Fruit fly (Drosophila melanogaster) whole organism, wandering third instar larva: ENCODE data around the gene Sema1a.

Experiments used
- Abd-B ChIP-seq: fragments of >200 bp; optimal IDR thresholded peaks from 2 replicates; lab custom pipeline; 2017; ENCODE audit warnings: missing biosample characterization, missing genetic modification characterization
- CG32264 ChIP-seq: fragments of 200-800 bp; sonication (Bioruptor generic); optimal IDR thresholded peaks from 2 replicates; lab custom pipeline; 2016; ENCODE audit warnings: missing biosample characterization, missing genetic modification characterization
- CG9705 ChIP-seq: fragments of 200-800 bp; sonication (Bioruptor generic); optimal IDR thresholded peaks from 2 replicates; lab custom pipeline; 2018; ENCODE audit warnings: missing biosample characterization, mild to moderate bottlenecking, missing genetic modification characterization
- CrebA ChIP-seq: fragments of 200-800 bp; sonication (Bioruptor generic); optimal IDR thresholded peaks from 2 replicates; lab custom pipeline; 2016; ENCODE audit warnings: missing biosample characterization, mild to moderate bottlenecking, missing genetic modification characterization, borderline replicate concordance
- Dfd ChIP-seq: fragments of >200 bp; optimal IDR thresholded peaks from 2 replicates; lab custom pipeline; 2017; ENCODE audit warnings: missing biosample characterization, missing genetic modification characterization
- Dif ChIP-seq: fragments of 200-275, 200-300 bp; sonication (Bioruptor generic); optimal IDR thresholded peaks from 2 replicates; lab custom pipeline; 2018; ENCODE audit warnings: missing biosample characterization, missing genetic modification characterization; ENCODE audit not compliant: partially characterized antibody
- GATAd ChIP-seq: sonication (Bioruptor generic); optimal IDR thresholded peaks from 2 replicates; lab custom pipeline; 2016; ENCODE audit warnings: missing biosample characterization, missing genetic modification characterization
- HLH106 ChIP-seq: fragments of 200-800 bp; optimal IDR thresholded peaks from 3 replicates; lab custom pipeline; 2019; ENCODE audit warnings: missing biosample characterization, mild to moderate bottlenecking, missing genetic modification characterization, moderate library complexity
- Hnf4 ChIP-seq: fragments of 200-800 bp; sonication (Bioruptor generic); optimal IDR thresholded peaks from 2 replicates; lab custom pipeline; 2016; ENCODE audit warnings: missing biosample characterization, mild to moderate bottlenecking, missing genetic modification characterization
- Hr78 ChIP-seq: fragments of >200 bp; optimal IDR thresholded peaks from 2 replicates; lab custom pipeline; 2017; ENCODE audit warnings: missing biosample characterization, missing genetic modification characterization
- Hr83 ChIP-seq: fragments of 200-300 bp; sonication (Bioruptor generic); optimal IDR thresholded peaks from 2 replicates; lab custom pipeline; 2016; ENCODE audit warnings: missing biosample characterization, mild to moderate bottlenecking, missing genetic modification characterization, moderate library complexity; ENCODE audit not compliant: poor library complexity, severe bottlenecking
- Jra ChIP-seq: sonication (Bioruptor generic); optimal IDR thresholded peaks from 2 replicates; lab custom pipeline; 2016; ENCODE audit warnings: missing biosample characterization, missing genetic modification characterization
- Mio ChIP-seq: sonication (Bioruptor generic); optimal IDR thresholded peaks from 2 replicates; lab custom pipeline; 2016; ENCODE audit warnings: missing biosample characterization, missing genetic modification characterization
- Myc ChIP-seq: fragments of >200 bp; optimal IDR thresholded peaks from 2 replicates; lab custom pipeline; 2017
- N ChIP-seq: fragments of >200 bp; optimal IDR thresholded peaks from 2 replicates; lab custom pipeline; 2018; ENCODE audit warnings: missing biosample characterization, missing external identifiers, missing genetic modification characterization
- OdsH ChIP-seq: fragments of 200-800 bp; sonication (Bioruptor generic); optimal IDR thresholded peaks from 2 replicates; lab custom pipeline; 2016; ENCODE audit warnings: missing biosample characterization, mild to moderate bottlenecking, missing genetic modification characterization
- Rel ChIP-seq, 2 experiments: fragments of 200-800 bp; sonication (Bioruptor generic) in 1 of 2; optimal IDR thresholded peaks; 2 replicates in 1 of 2; 3 replicates in 1 of 2; lab custom pipeline; 2016 to 2019; ENCODE audit warnings: mild to moderate bottlenecking in 2 of 2, missing biosample characterization in 2 of 2, missing genetic modification characterization in 2 of 2, moderate library complexity in 1 of 2
- Sp1 ChIP-seq: fragments of 200-800 bp; sonication (Bioruptor generic); optimal IDR thresholded peaks from 3 replicates; lab custom pipeline; 2019; ENCODE audit warnings: missing biosample characterization, mild to moderate bottlenecking, missing genetic modification characterization, moderate library complexity
- Vsx2 ChIP-seq: fragments of 200-300, 225-300 bp; sonication (Bioruptor generic); optimal IDR thresholded peaks from 2 replicates; lab custom pipeline; 2018; ENCODE audit warnings: missing biosample characterization, missing genetic modification characterization; ENCODE audit not compliant: partially characterized antibody
- br ChIP-seq: fragments of 200-800 bp; sonication (Bioruptor generic); optimal IDR thresholded peaks from 2 replicates; lab custom pipeline; 2016; ENCODE audit warnings: missing biosample characterization, missing genetic modification characterization
- brk ChIP-seq: fragments of 200-800 bp; sonication (Bioruptor generic); optimal IDR thresholded peaks from 2 replicates; lab custom pipeline; 2016; ENCODE audit warnings: missing biosample characterization, mild to moderate bottlenecking, missing genetic modification characterization
- dl ChIP-seq, 2 experiments: fragments of 175-275, 200-275 bp in 1 of 2; fragments of 200-275 bp in 1 of 2; sonication (Bioruptor generic); optimal IDR thresholded peaks; lab custom pipeline; 2018; ENCODE audit warnings: mild to moderate bottlenecking in 2 of 2, missing biosample characterization in 2 of 2, missing genetic modification characterization in 2 of 2, moderate library complexity in 2 of 2; ENCODE audit not compliant: partially characterized antibody in 2 of 2, insufficient read depth in 1 of 2
- dmrt93B ChIP-seq: fragments of 200-800 bp; sonication (Bioruptor generic); optimal IDR thresholded peaks from 2 replicates; lab custom pipeline; 2018; ENCODE audit warnings: missing biosample characterization, mild to moderate bottlenecking, missing genetic modification characterization
- dsf ChIP-seq: sonication (Bioruptor generic); optimal IDR thresholded peaks from 2 replicates; lab custom pipeline; 2016; ENCODE audit warnings: missing biosample characterization, missing genetic modification characterization, borderline replicate concordance
- ey ChIP-seq: fragments of 200-800 bp; sonication (Bioruptor generic); optimal IDR thresholded peaks from 2 replicates; lab custom pipeline; 2016; ENCODE audit warnings: missing biosample characterization, missing genetic modification characterization
- foxo ChIP-seq, 2 experiments: fragments of 200-800 bp; sonication (Bioruptor generic); optimal IDR thresholded peaks; 2 replicates in 1 of 2; 3 replicates in 1 of 2; lab custom pipeline; 2016 to 2017; ENCODE audit warnings: missing biosample characterization in 2 of 2, missing genetic modification characterization in 2 of 2
- fru ChIP-seq: fragments of 200-800 bp; sonication (Bioruptor generic); optimal IDR thresholded peaks from 3 replicates; lab custom pipeline; 2016; ENCODE audit warnings: missing biosample characterization, mild to moderate bottlenecking, missing genetic modification characterization
- h ChIP-seq: fragments of 200-800 bp; sonication (Bioruptor generic); optimal IDR thresholded peaks from 3 replicates; lab custom pipeline; 2016; ENCODE audit warnings: missing biosample characterization, mild to moderate bottlenecking, missing genetic modification characterization
- jim ChIP-seq: fragments of 175-275, 200-325 bp; sonication (Bioruptor generic); optimal IDR thresholded peaks from 2 replicates; lab custom pipeline; 2016; ENCODE audit warnings: missing biosample characterization, mild to moderate bottlenecking, missing genetic modification characterization
- lola ChIP-seq: fragments of >200 bp; optimal IDR thresholded peaks from 2 replicates; lab custom pipeline; 2017; ENCODE audit warnings: missing biosample characterization, missing genetic modification characterization
- pan ChIP-seq: fragments of >200 bp; optimal IDR thresholded peaks from 2 replicates; lab custom pipeline; 2017
- psq ChIP-seq: fragments of 200-800 bp; sonication (Bioruptor generic); optimal IDR thresholded peaks from 3 replicates; lab custom pipeline; 2017; ENCODE audit warnings: missing biosample characterization, mild to moderate bottlenecking, missing genetic modification characterization, moderate library complexity
- rgr ChIP-seq: fragments of 200-800 bp; sonication (Bioruptor generic); optimal IDR thresholded peaks from 3 replicates; lab custom pipeline; 2016; ENCODE audit warnings: missing biosample characterization, mild to moderate bottlenecking, missing genetic modification characterization
- sage ChIP-seq: fragments of 200-800 bp; sonication (Bioruptor generic); optimal IDR thresholded peaks from 2 replicates; lab custom pipeline; 2016; ENCODE audit warnings: missing biosample characterization, mild to moderate bottlenecking, missing genetic modification characterization
- sv ChIP-seq: fragments of 200-800 bp; sonication (Bioruptor generic); optimal IDR thresholded peaks from 3 replicates; lab custom pipeline; 2016; ENCODE audit warnings: missing biosample characterization, missing genetic modification characterization
- tai ChIP-seq: sonication (Bioruptor generic); optimal IDR thresholded peaks from 2 replicates; lab custom pipeline; 2016; ENCODE audit warnings: missing biosample characterization, missing genetic modification characterization
- usp ChIP-seq: fragments of >200 bp; optimal IDR thresholded peaks from 2 replicates; lab custom pipeline; 2017; ENCODE audit warnings: missing biosample characterization, missing genetic modification characterization
- woc ChIP-seq: sonication (Bioruptor generic); optimal IDR thresholded peaks from 2 replicates; lab custom pipeline; 2016; ENCODE audit warnings: missing biosample characterization, mild to moderate bottlenecking, missing genetic modification characterization

The Sema1a gene

dm6 chr2L:8579886-8580285 lies 37.9 kb downstream of the Sema1a start:
- TF ChIP-seq Jra (GFP tag; lab: Kevin White, UChicago) (no peak), sage (GFP tag; lab: Kevin White, UChicago) (no peak), dmrt93B (GFP tag; lab: Kevin White, UChicago) (no peak), Hr78 (GFP tag; lab: Kevin White, UChicago) (no peak), CrebA (no peak), Mio (GFP tag; lab: Kevin White, UChicago) (no peak), lola (GFP tag; lab: Kevin White, UChicago) (no peak)

- TF ChIP-seq Hr83 (GFP tag; lab: Kevin White, UChicago) (no peak), foxo (GFP tag; optimal IDR thresholded peaks at IDR 0.05; lab: Kevin White, UChicago) (peak in 1 of 2 experiments; percentile 53), Hnf4 (GFP tag; lab: Kevin White, UChicago) (no peak), OdsH (GFP tag; lab: Kevin White, UChicago) (peak; percentile 43), CrebA (no peak), jim (GFP tag; lab: Kevin White, UChicago) (no peak), usp (GFP tag; lab: Kevin White, UChicago) (no peak), Rel (GFP tag; optimal IDR thresholded peaks at IDR 0.05; lab: Kevin White, UChicago) (no peak), Rel (tag; optimal IDR thresholded peaks at IDR 0.05; lab: Kevin White, UChicago) (no peak), Dif (GFP tag; lab: Kevin White, UChicago) (no peak), fru (peak; percentile 64), sv (GFP tag; lab: Kevin White, UChicago) (no peak), br (GFP tag; lab: Kevin White, UChicago) (peak; percentile 20), HLH106 (peak; percentile 20), lola (GFP tag; lab: Kevin White, UChicago) (no peak), Vsx2 (GFP tag; lab: Kevin White, UChicago) (no peak), GATAd (GFP tag; lab: Kevin White, UChicago) (no peak), pan (lab: Kevin White, UChicago) (no peak), ey (GFP tag; lab: Kevin White, UChicago) (peak; percentile 42), dsf (GFP tag; lab: Kevin White, UChicago) (no peak), dmrt93B (GFP tag; lab: Kevin White, UChicago) (no peak), N (GFP tag; lab: Kevin White, UChicago) (no peak), brk (GFP tag; lab: Kevin White, UChicago) (no peak), tai (GFP tag; lab: Kevin White, UChicago) (no peak), CG32264 (no peak), CG9705 (GFP tag; lab: Kevin White, UChicago) (no peak), woc (GFP tag; lab: Kevin White, UChicago) (peak; percentile 52), Myc (lab: Kevin White, UChicago) (no peak), Mio (GFP tag; lab: Kevin White, UChicago) (no peak), Dfd (no peak), Hr78 (GFP tag; lab: Kevin White, UChicago) (no peak), sage (GFP tag; lab: Kevin White, UChicago) (no peak), rgr (GFP tag; lab: Kevin White, UChicago) (peak; percentile 11), h (GFP tag; lab: Kevin White, UChicago) (peak; percentile 53), psq (GFP tag; lab: Kevin White, UChicago) (peak; percentile 31), Abd-B (no peak), dl (GFP tag; optimal IDR thresholded peaks at IDR 0.05; lab: Kevin White, UChicago; ENCODE audit: insufficient read depth in 1 of 2, partially characterized antibody in 2 of 2) (no peak), Jra (GFP tag; lab: Kevin White, UChicago) (no peak), Sp1 (GFP tag; lab: Kevin White, UChicago) (peak; percentile 38)
- TF ChIP-seq, all 38 proteins: peak for 11
Observed at dm6 chr2L:8583161-8583560, 41.2 kb downstream of the Sema1a start.
